Worm (Caenorhabditis elegans): ENCODE measurements around the gene syx-5.

syx-5 gene

DNA sequence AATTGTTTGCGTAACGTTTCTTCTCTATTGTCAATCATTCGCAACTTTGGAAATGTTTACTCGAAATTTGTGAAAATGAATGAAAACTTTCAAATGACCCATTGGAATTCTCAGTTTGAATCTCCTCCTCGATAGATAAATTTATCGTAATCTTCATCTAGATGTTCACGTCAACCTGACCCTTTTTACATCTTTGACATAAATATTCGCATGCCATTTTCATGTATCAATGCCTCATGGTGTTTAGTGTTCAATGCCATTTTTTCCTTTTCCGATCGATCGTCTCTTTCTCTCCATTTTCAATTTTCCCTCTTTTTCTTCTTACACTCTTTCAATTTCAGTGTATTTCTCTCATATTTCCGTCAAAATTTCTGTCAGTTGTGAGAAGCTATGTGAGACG lies 14.6 kb downstream of the syx-5 start:
- no peak for TF ChIP-seq nhr-90 (tag; optimal IDR thresholded peaks at IDR 0.05; ENCODE audit: poor library complexity)
- no peak for TF ChIP-seq vab-15 (tag; optimal IDR thresholded peaks at IDR 0.05)
- no peak for TF ChIP-seq sptf-1 (tag; optimal IDR thresholded peaks at IDR 0.05)
- TF ChIP-seq tlp-1 (tag; optimal IDR thresholded peaks at IDR 0.05), result no peak
- no peak for TF ChIP-seq nhr-20 (tag; optimal IDR thresholded peaks at IDR 0.05)
- TF ChIP-seq skn-1 (tag; optimal IDR thresholded peaks at IDR 0.05), result no peak
- TF ChIP-seq nhr-85 (tag), result peak; percentile 72
- no peak for TF ChIP-seq ets-5 (GFP tag; IDR thresholded peaks at IDR 0.05)
- no peak for TF ChIP-seq nhr-28 (tag; optimal IDR thresholded peaks at IDR 0.05)
- TF ChIP-seq unc-62 (GFP tag; optimal IDR thresholded peaks at IDR 0.05), result no peak
- no peak for TF ChIP-seq ceh-90 (tag; optimal IDR thresholded peaks at IDR 0.05)
- TF ChIP-seq ztf-4 (tag; optimal IDR thresholded peaks at IDR 0.05), result no peak
- TF ChIP-seq fkh-4 (tag; optimal IDR thresholded peaks at IDR 0.05; ENCODE audit: borderline replicate concordance), result no peak
- TF ChIP-seq fos-1 (tag; optimal IDR thresholded peaks at IDR 0.05), result no peak
- no peak for TF ChIP-seq nhr-237 (tag; optimal IDR thresholded peaks at IDR 0.05)
- peak; percentile 32 for TF ChIP-seq lin-14 (GFP tag; optimal IDR thresholded peaks at IDR 0.05)
- no peak for TF ChIP-seq efl-1 (optimal IDR thresholded peaks at IDR 0.05)
- TF ChIP-seq efl-1 (GFP tag; optimal IDR thresholded peaks at IDR 0.05 in 1 of 2), result peak in 1 of 2 experiments; percentile 62
- TF ChIP-seq jun-1 (tag; optimal IDR thresholded peaks at IDR 0.05), result no peak
- TF ChIP-seq snu-23 (GFP tag; optimal IDR thresholded peaks at IDR 0.05), result peak; percentile 25
- TF ChIP-seq tbx-2 (tag; optimal IDR thresholded peaks at IDR 0.05), result no peak
- no peak for TF ChIP-seq mep-1 (tag; optimal IDR thresholded peaks at IDR 0.05)
- no peak for TF ChIP-seq grh-1 (GFP tag; IDR thresholded peaks at IDR 0.05)
- no peak for TF ChIP-seq pax-3 (tag; optimal IDR thresholded peaks at IDR 0.05)
- no peak for TF ChIP-seq aly-2 (tag; optimal IDR thresholded peaks at IDR 0.05)
- TF ChIP-seq ceh-88 (GFP tag; IDR thresholded peaks at IDR 0.05), result no peak
- no peak for TF ChIP-seq C04F5.9 (tag; optimal IDR thresholded peaks at IDR 0.05)
- no peak for TF ChIP-seq hlh-4 (tag; optimal IDR thresholded peaks at IDR 0.05)
- TF ChIP-seq fkh-10 (GFP tag; optimal IDR thresholded peaks at IDR 0.05), result no peak
- no peak for TF ChIP-seq ztf-11 (tag; optimal IDR thresholded peaks at IDR 0.05)
- no peak for TF ChIP-seq C16A3.4 (tag; optimal IDR thresholded peaks at IDR 0.05)
- no peak for TF ChIP-seq efl-3 (GFP tag; optimal IDR thresholded peaks at IDR 0.05)
- no peak for TF ChIP-seq nhr-12 (tag; optimal IDR thresholded peaks at IDR 0.05)

DNA sequence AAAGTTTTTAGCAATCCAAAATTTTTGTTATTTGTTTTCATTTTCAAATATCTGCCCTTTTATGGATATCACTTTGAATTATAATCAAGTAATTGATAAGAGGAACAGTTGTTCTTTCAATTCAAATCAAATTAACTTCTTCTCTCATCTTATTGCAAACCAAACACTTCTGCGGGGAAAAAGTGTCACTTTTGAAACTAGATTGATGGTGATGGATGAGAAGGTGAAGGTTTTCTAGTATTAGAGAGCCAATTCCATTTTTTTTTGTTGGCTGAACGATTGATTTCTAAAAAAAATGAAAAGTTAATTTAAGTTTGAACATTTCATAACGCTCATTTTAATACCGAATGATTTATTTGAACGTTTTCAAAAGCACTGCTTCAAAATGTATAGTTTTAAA lies 15.1 kb downstream of the syx-5 start:
- TF ChIP-seq mep-1 (tag; optimal IDR thresholded peaks at IDR 0.05), result peak; percentile 46
- TF ChIP-seq efl-1 (optimal IDR thresholded peaks at IDR 0.05), result no peak
- TF ChIP-seq efl-1 (GFP tag; optimal IDR thresholded peaks at IDR 0.05 in 1 of 2), result no peak
- peak in 1 of 6 experiments; percentile 33 for TF ChIP-seq elt-3 (tag; optimal IDR thresholded peaks at IDR 0.05)
- TF ChIP-seq nhr-76 (tag; optimal IDR thresholded peaks at IDR 0.05), result no peak
- no peak for TF ChIP-seq lin-39 (tag; optimal IDR thresholded peaks at IDR 0.05)
- peak; percentile 17 for TF ChIP-seq lin-14 (GFP tag; optimal IDR thresholded peaks at IDR 0.05)

DNA sequence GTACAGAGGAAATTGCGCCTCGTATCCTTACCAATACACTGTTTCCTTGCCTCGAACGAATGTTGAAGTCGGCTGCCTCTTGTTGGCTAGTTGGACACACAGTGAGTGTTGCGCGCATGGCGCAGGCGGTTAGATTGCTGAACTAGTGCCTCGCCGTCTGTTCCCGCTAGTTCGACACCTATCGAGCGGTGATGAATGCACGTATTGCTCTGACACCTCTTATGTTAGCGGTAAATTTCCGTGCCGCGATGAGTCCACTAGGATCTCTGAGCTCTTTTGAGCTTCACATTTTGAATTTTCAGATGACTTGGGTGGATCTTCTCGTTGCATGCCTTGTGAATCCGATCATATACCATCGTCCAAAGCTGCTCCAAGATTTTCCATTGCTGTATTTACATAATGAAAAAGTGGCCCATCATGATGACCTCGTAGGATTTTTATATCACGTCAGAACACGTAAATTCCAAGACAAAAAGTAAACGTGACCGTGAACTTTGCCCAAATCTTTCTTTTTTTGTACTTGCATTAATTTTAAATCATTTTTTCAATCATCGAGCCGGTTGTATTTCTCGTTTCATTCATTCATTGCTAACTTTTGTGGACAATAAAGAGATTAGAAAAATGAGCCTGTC lies 18.2 kb downstream of the syx-5 start, which contains the start of gene F55A11.11:
F55A11.11 (plus strand) TSS at position 341 of the 632 bp plus-strand sequence.
- TF ChIP-seq nhr-20 (tag; optimal IDR thresholded peaks at IDR 0.05), result peak; percentile 82
- TF ChIP-seq nhr-47 (tag; optimal IDR thresholded peaks at IDR 0.05), result peak; percentile 81
- no peak for TF ChIP-seq nhr-84 (tag; optimal IDR thresholded peaks at IDR 0.05)
- TF ChIP-seq irx-1 (tag; optimal IDR thresholded peaks at IDR 0.05), result peak; percentile 45
- no peak for TF ChIP-seq fkh-10 (GFP tag; optimal IDR thresholded peaks at IDR 0.05)
- TF ChIP-seq sptf-1 (tag; optimal IDR thresholded peaks at IDR 0.05), result no peak
- no peak for TF ChIP-seq F16B12.6 (tag; optimal IDR thresholded peaks at IDR 0.05)
- peak; percentile 23 for TF ChIP-seq sup-37 (GFP tag; optimal IDR thresholded peaks at IDR 0.05)
- TF ChIP-seq lin-15B (tag; optimal IDR thresholded peaks at IDR 0.05), result no peak
- peak; percentile 83 for TF ChIP-seq snu-23 (GFP tag; optimal IDR thresholded peaks at IDR 0.05)
- TF ChIP-seq tbx-2 (tag; optimal IDR thresholded peaks at IDR 0.05), result peak; percentile 41
- no peak for TF ChIP-seq hlh-17 (GFP tag; optimal IDR thresholded peaks at IDR 0.05; ENCODE audit: borderline replicate concordance)
- peak; percentile 72 for TF ChIP-seq swsn-7 (tag; optimal IDR thresholded peaks at IDR 0.05)
- TF ChIP-seq mab-9 (GFP tag; IDR thresholded peaks at IDR 0.05), result peak; percentile 49; the same call in 1 of the 2 replicates
- TF ChIP-seq lir-3 (tag; optimal IDR thresholded peaks at IDR 0.05; ENCODE audit: poor library complexity), result peak; percentile 39
- TF ChIP-seq aly-2 (tag; optimal IDR thresholded peaks at IDR 0.05), result no peak
- TF ChIP-seq tlp-1 (tag; optimal IDR thresholded peaks at IDR 0.05), result no peak
- TF ChIP-seq hpl-2 (GFP tag; optimal IDR thresholded peaks at IDR 0.05), result no peak
- peak; percentile 5 for TF ChIP-seq zip-4 (GFP tag; optimal IDR thresholded peaks at IDR 0.05)
- peak; percentile 11; the same call in 1 of the 2 replicates for TF ChIP-seq grh-1 (GFP tag; IDR thresholded peaks at IDR 0.05)
- peak in 2 of 6 experiments; percentile 3 to 54 for TF ChIP-seq elt-3 (tag; optimal IDR thresholded peaks at IDR 0.05)
- no peak for TF ChIP-seq snpc-4 (tag; optimal IDR thresholded peaks at IDR 0.05)
- TF ChIP-seq unc-86 (tag; optimal IDR thresholded peaks at IDR 0.05), result peak; percentile 42
- no peak for TF ChIP-seq lin-39 (tag; optimal IDR thresholded peaks at IDR 0.05)

All from whole organism, L1 larva.